Worm (Caenorhabditis elegans) whole organism, L1 larva: ENCODE data around the gene M153.3.

Experiments used
- alr-1 ChIP-seq: fragments of 200-800 bp; sonication (Bioruptor generic); optimal IDR thresholded peaks from 2 replicates; lab custom pipeline; 2018; ENCODE audit warnings: borderline replicate concordance, mild to moderate bottlenecking, missing genetic modification characterization, missing compliant biosample characterization
- egl-27 ChIP-seq, 2 experiments: fragments of 150-350 bp in 1 of 2; sonication (generic microtip); optimal IDR thresholded peaks; 3 replicates each; lab custom pipeline; 2017 to 2018; ENCODE audit warnings: missing biosample characterization in 2 of 2, missing genetic modification characterization in 2 of 2, missing genetic modification reagents in 2 of 2
- elt-3 ChIP-seq, 6 experiments: fragments of 150-350 bp in 1 of 6; sonication (generic microtip); optimal IDR thresholded peaks; 2 replicates each; lab custom pipeline; 2017 to 2018; ENCODE audit warnings: missing biosample characterization in 6 of 6, missing genetic modification characterization in 6 of 6, inconsistent platforms in 1 of 6
- jun-1 ChIP-seq: fragments of 150-350 bp; optimal IDR thresholded peaks from 2 replicates; lab custom pipeline; 2014; ENCODE audit warnings: missing biosample characterization, missing genetic modification reagents, missing genetic modification characterization
- nhr-19 ChIP-seq: fragments of 200-800 bp; sonication (Bioruptor generic); conservative IDR thresholded peaks from 2 replicates; pipeline ENCODE4 v1.3.6; 2022; ENCODE audit warnings: missing genetic modification characterization, missing compliant biosample characterization
- nhr-28 ChIP-seq: fragments of 150-350 bp; optimal IDR thresholded peaks from 2 replicates; lab custom pipeline; 2014; ENCODE audit warnings: missing biosample characterization, missing genetic modification characterization
- pag-3 ChIP-seq: sonication (generic microtip); optimal IDR thresholded peaks from 2 replicates; lab custom pipeline; 2017; ENCODE audit warnings: missing genetic modification characterization, mild to moderate bottlenecking, missing compliant biosample characterization, antibody characterized with exemption, borderline replicate concordance; ENCODE audit not compliant: insufficient read depth
- snpc-4 ChIP-seq: fragments of 150-350 bp; optimal IDR thresholded peaks from 2 replicates; lab custom pipeline; 2014; ENCODE audit warnings: missing biosample characterization, missing genetic modification characterization
- unc-86 ChIP-seq: sonication (generic microtip); optimal IDR thresholded peaks from 2 replicates; lab custom pipeline; 2016; ENCODE audit warnings: missing genetic modification characterization, missing compliant biosample characterization
- ztf-11 ChIP-seq, 2 experiments: sonication (generic microtip); optimal IDR thresholded peaks; 2 replicates each; lab custom pipeline; 2016 to 2017; ENCODE audit warnings: missing genetic modification characterization in 2 of 2, missing biosample characterization in 1 of 2, missing compliant biosample characterization in 1 of 2

ce11 chrX:12154055-12154898 is 11.6 kb downstream of the M153.3 start, which contains the start of gene mfsd-11:
- TF ChIP-seq egl-27 (tag; optimal IDR thresholded peaks at IDR 0.05; lab: Kevin White, UChicago) (no peak), snpc-4 (no peak), pag-3 (no peak), elt-3 (tag; optimal IDR thresholded peaks at IDR 0.05; lab: Kevin White, UChicago) (no peak), nhr-19 (no peak), nhr-28 (tag; lab: Kevin White, UChicago) (no peak), ztf-11 (tag; optimal IDR thresholded peaks at IDR 0.05; lab: Kevin White, UChicago) (no peak), alr-1 (no peak), jun-1 (tag; lab: Kevin White, UChicago) (no peak), unc-86 (tag; lab: Kevin White, UChicago) (no peak)
